Fruit fly (Drosophila melanogaster) whole organism, embryonic: ENCODE measurements around the gene qtc.
A peak's percentile ranks its signal among the peaks of the same experiment; 100 is the strongest.

ENCODE experiments used
- Ada2b ChIP-seq: fragments of 200-800 bp; sonication (Bioruptor generic); IDR thresholded peaks from 2 replicates; pipeline ENCODE4 v1.3.6; 2022; ENCODE audit warnings: missing biosample characterization, missing genetic modification characterization
- Adf1 ChIP-seq: fragments of 200-800 bp; sonication (Bioruptor generic); IDR thresholded peaks from 2 replicates; pipeline ENCODE4 v1.3.6; 2022; ENCODE audit warnings: missing biosample characterization, missing genetic modification characterization
- B-H1 ChIP-seq: fragments of 200-800 bp; sonication (Bioruptor generic); IDR thresholded peaks from 3 replicates; pipeline ENCODE4 v1.3.6; 2022; ENCODE audit warnings: missing biosample characterization, missing genetic modification characterization
- CG10979 ChIP-seq: fragments of 200-800 bp; sonication (Bioruptor generic); optimal IDR thresholded peaks from 2 replicates; lab custom pipeline; 2018; ENCODE audit warnings: missing biosample characterization, mild to moderate bottlenecking, missing genetic modification characterization, moderate library complexity
- CG11504 ChIP-seq: fragments of 200-800 bp; sonication (Bioruptor generic); optimal IDR thresholded peaks from 3 replicates; lab custom pipeline; 2019; ENCODE audit warnings: missing biosample characterization, mild to moderate bottlenecking, missing genetic modification characterization, moderate library complexity
- CG11696 ChIP-seq: fragments of 200-800 bp; sonication (Bioruptor generic); IDR thresholded peaks from 2 replicates; pipeline ENCODE4 v1.3.6; 2022; ENCODE audit warnings: missing biosample characterization, missing genetic modification characterization
- CG13296 ChIP-seq: fragments of 200-800 bp; sonication (Bioruptor generic); optimal IDR thresholded peaks from 3 replicates; lab custom pipeline; 2018; ENCODE audit warnings: missing biosample characterization, mild to moderate bottlenecking, missing genetic modification characterization
- CG13424 ChIP-seq: fragments of 200-800 bp; sonication (Bioruptor generic); optimal IDR thresholded peaks from 2 replicates; lab custom pipeline; 2019; ENCODE audit warnings: missing biosample characterization, mild to moderate bottlenecking, missing genetic modification characterization, moderate library complexity
- CG1603 ChIP-seq: fragments of 200-800 bp; sonication (Bioruptor generic); optimal IDR thresholded peaks from 2 replicates; lab custom pipeline; 2019; ENCODE audit warnings: missing biosample characterization, mild to moderate bottlenecking, missing genetic modification characterization, moderate library complexity
- CG16863 ChIP-seq: fragments of 200-800 bp; sonication (Bioruptor generic); optimal IDR thresholded peaks from 3 replicates; lab custom pipeline; 2016; ENCODE audit warnings: missing biosample characterization, missing genetic modification characterization
- CG17385 ChIP-seq: fragments of 200-800 bp; sonication (Bioruptor generic); optimal IDR thresholded peaks from 3 replicates; lab custom pipeline; 2018; ENCODE audit warnings: missing biosample characterization, mild to moderate bottlenecking, missing genetic modification characterization
- CG2199 ChIP-seq: fragments of 200-800 bp; sonication (Bioruptor generic); IDR thresholded peaks from 3 replicates; pipeline ENCODE4 v1.3.6; 2022; ENCODE audit warnings: missing biosample characterization, missing genetic modification characterization
- CG2712 ChIP-seq: fragments of 200-800 bp; optimal IDR thresholded peaks from 3 replicates; lab custom pipeline; 2019; ENCODE audit warnings: missing biosample characterization, mild to moderate bottlenecking, missing genetic modification characterization, moderate library complexity
- CG32532 ChIP-seq: fragments of 200-800 bp; sonication (Bioruptor generic); IDR thresholded peaks from 2 replicates; pipeline ENCODE4 v1.3.6; 2022; ENCODE audit warnings: missing biosample characterization, missing genetic modification characterization
- CG32772 ChIP-seq: fragments of 200-800 bp; sonication (Bioruptor generic); IDR thresholded peaks from 2 replicates; pipeline ENCODE4 v1.3.6; 2022; ENCODE audit warnings: missing biosample characterization, missing genetic modification characterization
- CG6854 ChIP-seq: fragments of 200-800 bp; sonication (Bioruptor generic); optimal IDR thresholded peaks from 3 replicates; lab custom pipeline; 2017; ENCODE audit warnings: missing biosample characterization, mild to moderate bottlenecking, missing genetic modification characterization
- CG8388 ChIP-seq: fragments of 200-800 bp; sonication (Bioruptor generic); optimal IDR thresholded peaks from 2 replicates; lab custom pipeline; 2019; ENCODE audit warnings: missing biosample characterization, mild to moderate bottlenecking, missing genetic modification characterization, moderate library complexity
- CG8924 ChIP-seq: fragments of 200-800 bp; optimal IDR thresholded peaks from 3 replicates; lab custom pipeline; 2019; ENCODE audit warnings: missing biosample characterization, mild to moderate bottlenecking, missing genetic modification characterization, moderate library complexity
- CoRest ChIP-seq: fragments of 200-800 bp; sonication (Bioruptor generic); optimal IDR thresholded peaks from 3 replicates; lab custom pipeline; 2018; ENCODE audit warnings: missing biosample characterization, mild to moderate bottlenecking, missing genetic modification characterization, moderate library complexity
- D19A ChIP-seq: fragments of 200-800 bp; optimal IDR thresholded peaks from 3 replicates; lab custom pipeline; 2019; ENCODE audit warnings: missing biosample characterization, mild to moderate bottlenecking, missing genetic modification characterization, moderate library complexity
- Dip2 ChIP-seq: fragments of 200-800 bp; sonication (Bioruptor generic); IDR thresholded peaks from 2 replicates; pipeline ENCODE4 v1.3.6; 2022; ENCODE audit warnings: missing biosample characterization, missing genetic modification characterization
- Elba2 ChIP-seq: fragments of 200-800 bp; sonication (Bioruptor generic); optimal IDR thresholded peaks from 3 replicates; lab custom pipeline; 2016; ENCODE audit warnings: missing biosample characterization, missing genetic modification characterization
- Gsc ChIP-seq: fragments of 200-800 bp; sonication (Bioruptor generic); IDR thresholded peaks from 2 replicates; pipeline ENCODE4 v1.3.6; 2022; ENCODE audit warnings: missing biosample characterization, missing genetic modification characterization
- Hr51 ChIP-seq, 2 experiments: fragments of 200-800 bp; sonication (Bioruptor generic); optimal IDR thresholded peaks; 2 replicates in 1 of 2; 3 replicates in 1 of 2; lab custom pipeline; 2016 to 2018; ENCODE audit warnings: missing biosample characterization in 2 of 2, missing genetic modification characterization in 2 of 2, mild to moderate bottlenecking in 1 of 2, moderate library complexity in 1 of 2
- Kr ChIP-seq: fragments of 200-800 bp; sonication (Bioruptor generic); optimal IDR thresholded peaks from 2 replicates; lab custom pipeline; 2017; ENCODE audit warnings: missing biosample characterization, mild to moderate bottlenecking, missing genetic modification characterization
- MTF-1 ChIP-seq: fragments of 200-800 bp; sonication (Bioruptor generic); optimal IDR thresholded peaks from 2 replicates; lab custom pipeline; 2018; ENCODE audit warnings: missing biosample characterization, mild to moderate bottlenecking, missing genetic modification characterization, borderline replicate concordance
- Nf-YB ChIP-seq: fragments of 200-800 bp; sonication (Bioruptor generic); optimal IDR thresholded peaks from 3 replicates; lab custom pipeline; 2019; ENCODE audit warnings: missing biosample characterization, mild to moderate bottlenecking, missing genetic modification characterization, moderate library complexity
- Oli ChIP-seq: fragments of 200-800 bp; sonication (Bioruptor generic); optimal IDR thresholded peaks from 2 replicates; lab custom pipeline; 2018; ENCODE audit warnings: missing biosample characterization, mild to moderate bottlenecking, missing genetic modification characterization, moderate library complexity
- Pdp1 ChIP-seq, 2 experiments: fragments of 200-800 bp; sonication (Bioruptor generic); optimal IDR thresholded peaks; 3 replicates each; lab custom pipeline; 2016; ENCODE audit warnings: missing biosample characterization in 2 of 2, missing genetic modification characterization in 2 of 2, mild to moderate bottlenecking in 1 of 2, moderate library complexity in 1 of 2
- Poxn ChIP-seq: fragments of 200-800 bp; sonication (Bioruptor generic); IDR thresholded peaks from 2 replicates; pipeline ENCODE4 v1.3.6; 2022; ENCODE audit warnings: missing biosample characterization, missing genetic modification characterization
- Spps ChIP-seq: fragments of 200-800 bp; sonication (Bioruptor generic); optimal IDR thresholded peaks from 2 replicates; lab custom pipeline; 2018; ENCODE audit warnings: missing biosample characterization, mild to moderate bottlenecking, missing genetic modification characterization
- Ssrp ChIP-seq: fragments of 200-800 bp; sonication (Bioruptor generic); optimal IDR thresholded peaks from 2 replicates; lab custom pipeline; 2018; ENCODE audit warnings: missing biosample characterization, mild to moderate bottlenecking, missing genetic modification characterization, moderate library complexity
- TFAM ChIP-seq: fragments of 200-800 bp; sonication (Bioruptor generic); optimal IDR thresholded peaks from 2 replicates; lab custom pipeline; 2017; ENCODE audit warnings: missing biosample characterization, missing genetic modification characterization, inconsistent platforms
- cas ChIP-seq: fragments of 200-800 bp; sonication (Bioruptor generic); IDR thresholded peaks from 2 replicates; pipeline ENCODE4 v1.3.6; 2022; ENCODE audit warnings: missing biosample characterization, missing genetic modification characterization
- ci ChIP-seq: fragments of 200-800 bp; sonication (Bioruptor generic); IDR thresholded peaks from 3 replicates; pipeline ENCODE4 v1.3.6; 2022; ENCODE audit warnings: missing biosample characterization, missing genetic modification characterization
- dati ChIP-seq: fragments of 200-800 bp; sonication (Bioruptor generic); IDR thresholded peaks from 2 replicates; pipeline ENCODE4 v1.3.6; 2022; ENCODE audit warnings: missing biosample characterization, missing genetic modification characterization
- dmrt11E ChIP-seq: fragments of 200-800 bp; sonication (Bioruptor generic); optimal IDR thresholded peaks from 3 replicates; lab custom pipeline; 2018; ENCODE audit warnings: missing biosample characterization, mild to moderate bottlenecking, missing genetic modification characterization, moderate library complexity
- dysf ChIP-seq: fragments of 200-800 bp; sonication (Bioruptor generic); IDR thresholded peaks from 3 replicates; pipeline ENCODE4 v1.3.6; 2022; ENCODE audit warnings: missing biosample characterization, missing genetic modification characterization
- kah ChIP-seq: fragments of 200-800 bp; sonication (Bioruptor generic); optimal IDR thresholded peaks from 2 replicates; lab custom pipeline; 2018; ENCODE audit warnings: missing biosample characterization, mild to moderate bottlenecking, missing genetic modification characterization
- lola ChIP-seq, 3 experiments: fragments of >200 bp in 2 of 3; fragments of 200-800 bp in 1 of 3; sonication (Bioruptor generic) in 1 of 3; optimal IDR thresholded peaks; 2 replicates each; lab custom pipeline; 2017 to 2019; ENCODE audit warnings: missing biosample characterization in 3 of 3, missing genetic modification characterization in 3 of 3, mild to moderate bottlenecking in 1 of 3, moderate library complexity in 1 of 3
- nmo ChIP-seq: fragments of 200-800 bp; sonication (Bioruptor generic); optimal IDR thresholded peaks from 2 replicates; lab custom pipeline; 2018; ENCODE audit warnings: missing biosample characterization, mild to moderate bottlenecking, missing genetic modification characterization, moderate library complexity
- pzg ChIP-seq: fragments of 200-800 bp; sonication (Bioruptor generic); optimal IDR thresholded peaks from 3 replicates; lab custom pipeline; 2018; ENCODE audit warnings: missing biosample characterization, mild to moderate bottlenecking, missing genetic modification characterization, moderate library complexity
- ranshi ChIP-seq: fragments of 200-800 bp; sonication (Bioruptor generic); IDR thresholded peaks from 2 replicates; pipeline ENCODE4 v1.3.6; 2022; ENCODE audit warnings: missing biosample characterization, missing genetic modification characterization
- salm ChIP-seq: fragments of 200-800 bp; sonication (Bioruptor generic); optimal IDR thresholded peaks from 2 replicates; lab custom pipeline; 2018; ENCODE audit warnings: missing biosample characterization, mild to moderate bottlenecking, missing genetic modification characterization
- sc ChIP-seq, 3 experiments: fragments of >200 bp in 2 of 3; fragments of 200-800 bp in 1 of 3; sonication (Bioruptor generic) in 1 of 3; optimal IDR thresholded peaks; 2 replicates in 2 of 3; 3 replicates in 1 of 3; lab custom pipeline; 2017; ENCODE audit warnings: mild to moderate bottlenecking in 1 of 3, missing biosample characterization in 1 of 3, missing genetic modification characterization in 1 of 3, missing genetic modification reagents in 1 of 3
- sr ChIP-seq: fragments of 200-800 bp; sonication (Bioruptor generic); IDR thresholded peaks from 3 replicates; pipeline ENCODE4 v1.3.6; 2022; ENCODE audit warnings: missing biosample characterization, missing genetic modification characterization
- trh ChIP-seq: fragments of 200-800 bp; sonication (Bioruptor generic); optimal IDR thresholded peaks from 2 replicates; lab custom pipeline; 2016; ENCODE audit warnings: missing biosample characterization, missing genetic modification characterization
- unpg ChIP-seq: fragments of 200-800 bp; sonication (Bioruptor generic); optimal IDR thresholded peaks from 3 replicates; lab custom pipeline; 2018; ENCODE audit warnings: missing biosample characterization, mild to moderate bottlenecking, missing genetic modification characterization, moderate library complexity
- wdn ChIP-seq: fragments of 200-800 bp; sonication (Bioruptor generic); IDR thresholded peaks from 2 replicates; pipeline ENCODE4 v1.3.6; 2022; ENCODE audit warnings: missing biosample characterization, missing genetic modification characterization
- wek ChIP-seq: fragments of 200-800 bp; sonication (Bioruptor generic); optimal IDR thresholded peaks from 3 replicates; lab custom pipeline; 2018; ENCODE audit warnings: missing biosample characterization, mild to moderate bottlenecking, missing genetic modification characterization, moderate library complexity
- zf30C ChIP-seq: fragments of 200-800 bp; sonication (Bioruptor generic); optimal IDR thresholded peaks from 3 replicates; lab custom pipeline; 2018; ENCODE audit warnings: missing biosample characterization, mild to moderate bottlenecking, missing genetic modification characterization

The qtc gene

dm6 chr2L:5042076-5042475, 18.5 kb upstream of the qtc start (continued):
- peak; percentile 36 for TF ChIP-seq CG13424
- TF ChIP-seq dati (GFP tag; lab: Robert Waterston, UW): no peak
- peak; percentile 49 for TF ChIP-seq CG11504 (tag; lab: Kevin White, UChicago)
- peak; percentile 9 for TF ChIP-seq CG16863 (GFP tag; lab: Kevin White, UChicago)
- peak; percentile 60 for TF ChIP-seq CG2712 (tag; lab: Kevin White, UChicago)
- TF ChIP-seq Gsc (GFP tag; lab: Robert Waterston, UW): no peak
- no peak for TF ChIP-seq Ada2b (GFP tag; lab: Robert Waterston, UW)
- no peak for TF ChIP-seq Adf1
- peak; percentile 36 for TF ChIP-seq Oli (tag; lab: Kevin White, UChicago)
- TF ChIP-seq Spps (tag; lab: Kevin White, UChicago): no peak
- no peak for TF ChIP-seq MTF-1
- peak; percentile 43 for TF ChIP-seq zf30C (GFP tag; lab: Kevin White, UChicago)
- peak; percentile 47 for TF ChIP-seq D19A (tag; lab: Kevin White, UChicago)
- TF ChIP-seq lola (GFP tag; optimal IDR thresholded peaks at IDR 0.05; lab: Kevin White, UChicago): peak in 1 of 3 experiments; percentile 57
- TF ChIP-seq Kr (GFP tag; lab: Kevin White, UChicago): no peak
- TF ChIP-seq Nf-YB (GFP tag; lab: Kevin White, UChicago): peak; percentile 1
- TF ChIP-seq nmo: peak; percentile 27
- peak; percentile 62 for TF ChIP-seq dmrt11E (tag; lab: Kevin White, UChicago)
- TF ChIP-seq Hr51 (GFP tag; optimal IDR thresholded peaks at IDR 0.05; lab: Kevin White, UChicago): peak in 1 of 2 experiments; percentile 40
- peak; percentile 58 for TF ChIP-seq CG10979 (tag; lab: Kevin White, UChicago)
- TF ChIP-seq B-H1 (GFP tag; lab: Robert Waterston, UW): no peak
- peak; percentile 27 for TF ChIP-seq CG17385
- peak; percentile 27 for TF ChIP-seq CG8924
- peak; percentile 54 for TF ChIP-seq CoRest (tag; lab: Kevin White, UChicago)
- TF ChIP-seq CG11696: peak; percentile 88
- peak; percentile 46 for TF ChIP-seq Ssrp
- peak in 1 of 2 experiments; percentile 6 for TF ChIP-seq Pdp1 (GFP tag; optimal IDR thresholded peaks at IDR 0.05; lab: Kevin White, UChicago)
- TF ChIP-seq unpg: peak; percentile 48
- TF ChIP-seq sc (optimal IDR thresholded peaks at IDR 0.05; lab: Kevin White, UChicago): no peak
- TF ChIP-seq sc (GFP tag; optimal IDR thresholded peaks at IDR 0.05; lab: Kevin White, UChicago): no peak
- peak; percentile 15 for TF ChIP-seq CG8388 (GFP tag; lab: Kevin White, UChicago)

dm6 chr2L:5043043-5043442, 17.6 kb upstream of the qtc start, which contains the start of the genes CG33995, CG44000 and CG44001:
TSS of gene CG33995 (plus strand) at chr2L:5043270.
TSS of gene CG44000 (plus strand) at chr2L:5043270.
TSS of gene CG44001 (plus strand) at chr2L:5043270.
- TF ChIP-seq TFAM (GFP tag; lab: Kevin White, UChicago) (no peak), ranshi (GFP tag; lab: Robert Waterston, UW) (0 out of 2 replicates have a peak, but pooled peaks have one; percentile 12), ci (peak; percentile 70), Ada2b (GFP tag; lab: Robert Waterston, UW) (no peak), CG2199 (no peak), wek (GFP tag; lab: Kevin White, UChicago) (no peak), CG13296 (GFP tag; lab: Kevin White, UChicago) (no peak), cas (0 out of 2 replicates have a peak, but pooled peaks have one; percentile 27), Elba2 (no peak), wdn (GFP tag; lab: Robert Waterston, UW) (no peak), CG32772 (GFP tag; lab: Robert Waterston, UW) (0 out of 2 replicates have a peak, but pooled peaks have one; percentile 13), trh (GFP tag; lab: Kevin White, UChicago) (no peak), sr (GFP tag; lab: Robert Waterston, UW) (no peak), Poxn (no peak), CG1603 (tag; lab: Kevin White, UChicago) (peak; percentile 88), pzg (GFP tag; lab: Kevin White, UChicago) (peak; percentile 97), salm (tag; lab: Kevin White, UChicago) (no peak), CG32532 (GFP tag; lab: Robert Waterston, UW) (peak; percentile 59), CG6854 (no peak), Dip2 (GFP tag; lab: Robert Waterston, UW) (no peak), kah (GFP tag; lab: Kevin White, UChicago) (no peak), dysf (GFP tag; lab: Robert Waterston, UW) (no peak)
